Fruit fly (Drosophila melanogaster) whole organism, wandering third instar larva: ENCODE measurements around the gene tara.

Source experiments
- Abd-B ChIP-seq: fragments of >200 bp; optimal IDR thresholded peaks from 2 replicates; lab custom pipeline; 2017; ENCODE audit warnings: missing biosample characterization, missing genetic modification characterization
- CG32264 ChIP-seq: fragments of 200-800 bp; sonication (Bioruptor generic); optimal IDR thresholded peaks from 2 replicates; lab custom pipeline; 2016; ENCODE audit warnings: missing biosample characterization, missing genetic modification characterization
- CG9705 ChIP-seq: fragments of 200-800 bp; sonication (Bioruptor generic); optimal IDR thresholded peaks from 2 replicates; lab custom pipeline; 2018; ENCODE audit warnings: missing biosample characterization, mild to moderate bottlenecking, missing genetic modification characterization
- CrebA ChIP-seq: fragments of 200-800 bp; sonication (Bioruptor generic); optimal IDR thresholded peaks from 2 replicates; lab custom pipeline; 2016; ENCODE audit warnings: missing biosample characterization, mild to moderate bottlenecking, missing genetic modification characterization, borderline replicate concordance
- Dfd ChIP-seq: fragments of >200 bp; optimal IDR thresholded peaks from 2 replicates; lab custom pipeline; 2017; ENCODE audit warnings: missing biosample characterization, missing genetic modification characterization
- Dif ChIP-seq: fragments of 200-275, 200-300 bp; sonication (Bioruptor generic); optimal IDR thresholded peaks from 2 replicates; lab custom pipeline; 2018; ENCODE audit warnings: missing biosample characterization, missing genetic modification characterization; ENCODE audit not compliant: partially characterized antibody
- GATAd ChIP-seq: sonication (Bioruptor generic); optimal IDR thresholded peaks from 2 replicates; lab custom pipeline; 2016; ENCODE audit warnings: missing biosample characterization, missing genetic modification characterization
- Hr78 ChIP-seq: fragments of >200 bp; optimal IDR thresholded peaks from 2 replicates; lab custom pipeline; 2017; ENCODE audit warnings: missing biosample characterization, missing genetic modification characterization
- Jra ChIP-seq: sonication (Bioruptor generic); optimal IDR thresholded peaks from 2 replicates; lab custom pipeline; 2016; ENCODE audit warnings: missing biosample characterization, missing genetic modification characterization
- Mio ChIP-seq: sonication (Bioruptor generic); optimal IDR thresholded peaks from 2 replicates; lab custom pipeline; 2016; ENCODE audit warnings: missing biosample characterization, missing genetic modification characterization
- N ChIP-seq: fragments of >200 bp; optimal IDR thresholded peaks from 2 replicates; lab custom pipeline; 2018; ENCODE audit warnings: missing biosample characterization, missing external identifiers, missing genetic modification characterization
- OdsH ChIP-seq: fragments of 200-800 bp; sonication (Bioruptor generic); optimal IDR thresholded peaks from 2 replicates; lab custom pipeline; 2016; ENCODE audit warnings: missing biosample characterization, mild to moderate bottlenecking, missing genetic modification characterization
- Rel ChIP-seq, 2 experiments: fragments of 200-800 bp; sonication (Bioruptor generic) in 1 of 2; optimal IDR thresholded peaks; 2 replicates in 1 of 2; 3 replicates in 1 of 2; lab custom pipeline; 2016 to 2019; ENCODE audit warnings: mild to moderate bottlenecking in 2 of 2, missing biosample characterization in 2 of 2, missing genetic modification characterization in 2 of 2, moderate library complexity in 1 of 2
- Sp1 ChIP-seq: fragments of 200-800 bp; sonication (Bioruptor generic); optimal IDR thresholded peaks from 3 replicates; lab custom pipeline; 2019; ENCODE audit warnings: missing biosample characterization, mild to moderate bottlenecking, missing genetic modification characterization, moderate library complexity
- Vsx2 ChIP-seq: fragments of 200-300, 225-300 bp; sonication (Bioruptor generic); optimal IDR thresholded peaks from 2 replicates; lab custom pipeline; 2018; ENCODE audit warnings: missing biosample characterization, missing genetic modification characterization; ENCODE audit not compliant: partially characterized antibody
- br ChIP-seq: fragments of 200-800 bp; sonication (Bioruptor generic); optimal IDR thresholded peaks from 2 replicates; lab custom pipeline; 2016; ENCODE audit warnings: missing biosample characterization, missing genetic modification characterization
- brk ChIP-seq: fragments of 200-800 bp; sonication (Bioruptor generic); optimal IDR thresholded peaks from 2 replicates; lab custom pipeline; 2016; ENCODE audit warnings: missing biosample characterization, mild to moderate bottlenecking, missing genetic modification characterization
- dl ChIP-seq, 2 experiments: fragments of 175-275, 200-275 bp in 1 of 2; fragments of 200-275 bp in 1 of 2; sonication (Bioruptor generic); optimal IDR thresholded peaks; lab custom pipeline; 2018; ENCODE audit warnings: mild to moderate bottlenecking in 2 of 2, missing biosample characterization in 2 of 2, missing genetic modification characterization in 2 of 2, moderate library complexity in 2 of 2; ENCODE audit not compliant: partially characterized antibody in 2 of 2, insufficient read depth in 1 of 2
- dmrt93B ChIP-seq: fragments of 200-800 bp; sonication (Bioruptor generic); optimal IDR thresholded peaks from 2 replicates; lab custom pipeline; 2018; ENCODE audit warnings: missing biosample characterization, mild to moderate bottlenecking, missing genetic modification characterization
- dsf ChIP-seq: sonication (Bioruptor generic); optimal IDR thresholded peaks from 2 replicates; lab custom pipeline; 2016; ENCODE audit warnings: missing biosample characterization, missing genetic modification characterization, borderline replicate concordance
- ey ChIP-seq: fragments of 200-800 bp; sonication (Bioruptor generic); optimal IDR thresholded peaks from 2 replicates; lab custom pipeline; 2016; ENCODE audit warnings: missing biosample characterization, missing genetic modification characterization
- fru ChIP-seq: fragments of 200-800 bp; sonication (Bioruptor generic); optimal IDR thresholded peaks from 3 replicates; lab custom pipeline; 2016; ENCODE audit warnings: missing biosample characterization, mild to moderate bottlenecking, missing genetic modification characterization
- h ChIP-seq: fragments of 200-800 bp; sonication (Bioruptor generic); optimal IDR thresholded peaks from 3 replicates; lab custom pipeline; 2016; ENCODE audit warnings: missing biosample characterization, mild to moderate bottlenecking, missing genetic modification characterization
- jim ChIP-seq: fragments of 175-275, 200-325 bp; sonication (Bioruptor generic); optimal IDR thresholded peaks from 2 replicates; lab custom pipeline; 2016; ENCODE audit warnings: missing biosample characterization, mild to moderate bottlenecking, missing genetic modification characterization
- lola ChIP-seq: fragments of >200 bp; optimal IDR thresholded peaks from 2 replicates; lab custom pipeline; 2017; ENCODE audit warnings: missing biosample characterization, missing genetic modification characterization
- psq ChIP-seq: fragments of 200-800 bp; sonication (Bioruptor generic); optimal IDR thresholded peaks from 3 replicates; lab custom pipeline; 2017; ENCODE audit warnings: missing biosample characterization, mild to moderate bottlenecking, missing genetic modification characterization, moderate library complexity
- rgr ChIP-seq: fragments of 200-800 bp; sonication (Bioruptor generic); optimal IDR thresholded peaks from 3 replicates; lab custom pipeline; 2016; ENCODE audit warnings: missing biosample characterization, mild to moderate bottlenecking, missing genetic modification characterization
- sage ChIP-seq: fragments of 200-800 bp; sonication (Bioruptor generic); optimal IDR thresholded peaks from 2 replicates; lab custom pipeline; 2016; ENCODE audit warnings: missing biosample characterization, mild to moderate bottlenecking, missing genetic modification characterization
- sv ChIP-seq: fragments of 200-800 bp; sonication (Bioruptor generic); optimal IDR thresholded peaks from 3 replicates; lab custom pipeline; 2016; ENCODE audit warnings: missing biosample characterization, missing genetic modification characterization
- tai ChIP-seq: sonication (Bioruptor generic); optimal IDR thresholded peaks from 2 replicates; lab custom pipeline; 2016; ENCODE audit warnings: missing biosample characterization, missing genetic modification characterization
- usp ChIP-seq: fragments of >200 bp; optimal IDR thresholded peaks from 2 replicates; lab custom pipeline; 2017; ENCODE audit warnings: missing biosample characterization, missing genetic modification characterization
- woc ChIP-seq: sonication (Bioruptor generic); optimal IDR thresholded peaks from 2 replicates; lab custom pipeline; 2016; ENCODE audit warnings: missing biosample characterization, mild to moderate bottlenecking, missing genetic modification characterization

The tara gene

DNA sequence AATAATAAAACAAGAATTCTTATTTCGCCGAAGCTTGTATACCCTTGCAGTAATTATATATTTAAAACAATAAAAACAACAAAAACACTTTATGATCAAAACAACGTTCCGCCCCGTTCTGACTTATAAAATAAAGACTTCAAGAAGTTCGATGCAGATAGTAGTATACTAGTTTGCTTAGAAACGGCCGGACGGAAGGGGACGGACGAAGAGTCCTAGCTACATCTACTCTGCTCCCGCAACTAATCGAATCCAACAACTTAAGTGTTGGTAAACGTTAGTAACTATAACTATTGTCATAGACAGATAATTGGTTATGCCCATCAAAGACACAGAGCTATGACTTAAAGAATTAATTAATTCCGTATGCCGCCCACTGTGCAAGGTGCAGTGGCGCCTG, 59.0 kb downstream of the tara start:
- TF ChIP-seq dmrt93B (GFP tag; lab: Kevin White, UChicago) (no peak), OdsH (no peak), ey (GFP tag; lab: Kevin White, UChicago) (no peak), br (GFP tag; lab: Kevin White, UChicago) (no peak), CrebA (GFP tag; lab: Kevin White, UChicago) (no peak), Vsx2 (no peak), Jra (GFP tag; lab: Kevin White, UChicago) (no peak), CG32264 (GFP tag; lab: Kevin White, UChicago) (no peak), usp (GFP tag; lab: Kevin White, UChicago) (no peak), Abd-B (GFP tag; lab: Kevin White, UChicago) (no peak), tai (GFP tag; lab: Kevin White, UChicago) (no peak), Hr78 (GFP tag; lab: Kevin White, UChicago) (no peak), Sp1 (GFP tag; lab: Kevin White, UChicago) (no peak), rgr (no peak), dsf (no peak)
- TF ChIP-seq, all 38 proteins: peak for 0

DNA sequence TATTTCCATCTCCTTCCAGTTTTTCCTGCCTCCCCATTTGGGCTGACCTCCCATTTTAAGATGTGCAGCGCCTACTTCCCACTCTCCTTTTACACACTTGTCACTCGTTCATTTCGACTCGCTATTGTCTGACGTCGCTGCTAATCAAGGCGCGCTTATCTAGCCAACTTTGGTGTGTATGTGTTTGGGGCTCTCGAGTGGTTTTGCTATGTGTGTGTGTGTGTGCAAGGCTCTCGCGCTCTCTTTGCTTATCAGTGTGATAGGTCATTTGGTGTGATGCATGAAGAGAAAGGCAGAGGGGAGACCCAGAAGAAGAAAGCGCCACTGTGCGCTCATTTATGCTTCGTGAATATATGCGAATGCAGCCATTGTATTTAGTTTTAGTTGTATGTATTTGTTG, 59.5 kb downstream of the tara start:
- no peak for TF ChIP-seq CG9705 (GFP tag; lab: Kevin White, UChicago)
- no peak for TF ChIP-seq jim (GFP tag; lab: Kevin White, UChicago)
- peak; percentile 24 for TF ChIP-seq Dif
- no peak for TF ChIP-seq brk (GFP tag; lab: Kevin White, UChicago)
- no peak for TF ChIP-seq woc
- no peak for TF ChIP-seq psq
- TF ChIP-seq dl (GFP tag; optimal IDR thresholded peaks at IDR 0.05; lab: Kevin White, UChicago; ENCODE audit: insufficient read depth in 1 of 2, partially characterized antibody in 2 of 2): peak in 1 of 2 experiments; percentile 42
- TF ChIP-seq N (GFP tag; lab: Kevin White, UChicago): no peak
- no peak for TF ChIP-seq h (GFP tag; lab: Kevin White, UChicago)
- no peak for TF ChIP-seq Abd-B (GFP tag; lab: Kevin White, UChicago)
- no peak for TF ChIP-seq Dfd (GFP tag; lab: Kevin White, UChicago)
- no peak for TF ChIP-seq Sp1 (GFP tag; lab: Kevin White, UChicago)
- TF ChIP-seq Rel (GFP tag; optimal IDR thresholded peaks at IDR 0.05; lab: Kevin White, UChicago): no peak
- TF ChIP-seq Rel (tag; optimal IDR thresholded peaks at IDR 0.05; lab: Kevin White, UChicago): peak; percentile 65
- no peak for TF ChIP-seq Hr78 (GFP tag; lab: Kevin White, UChicago)
- TF ChIP-seq tai (GFP tag; lab: Kevin White, UChicago): no peak
- TF ChIP-seq sv: no peak
- TF ChIP-seq lola (GFP tag; lab: Kevin White, UChicago): no peak
- no peak for TF ChIP-seq GATAd (GFP tag; lab: Kevin White, UChicago)
- no peak for TF ChIP-seq dsf
- TF ChIP-seq fru: no peak
- TF ChIP-seq, all 38 proteins: peak for 3

DNA sequence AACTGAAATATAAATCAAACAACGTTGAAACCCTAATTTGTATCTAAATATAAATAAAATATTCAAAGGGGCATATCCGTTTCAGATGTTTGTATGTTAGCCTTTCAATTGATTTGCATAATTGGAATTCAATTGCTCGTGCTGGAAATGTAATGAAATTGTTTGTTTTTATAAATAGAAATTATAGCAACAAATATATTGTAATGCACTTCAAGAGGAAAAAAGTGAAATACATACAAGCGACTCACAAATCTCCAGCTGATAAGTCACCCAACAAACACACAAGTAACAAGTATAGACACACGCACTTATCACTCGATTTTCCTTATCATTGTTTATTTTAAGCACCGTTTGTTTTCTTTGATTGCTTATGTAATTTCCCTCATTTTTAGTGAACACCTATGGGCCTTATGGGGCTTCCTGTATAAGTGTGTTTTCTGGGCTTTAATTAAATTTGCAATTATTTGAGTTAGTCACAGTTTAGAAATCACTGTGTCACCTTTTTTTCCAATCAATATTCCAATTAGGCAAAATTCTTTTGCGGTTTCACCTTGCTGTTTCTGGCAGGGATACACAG, 60.2 kb downstream of the tara start:
- TF ChIP-seq jim (GFP tag; lab: Kevin White, UChicago) (no peak), Rel (GFP tag; optimal IDR thresholded peaks at IDR 0.05; lab: Kevin White, UChicago) (no peak), Rel (tag; optimal IDR thresholded peaks at IDR 0.05; lab: Kevin White, UChicago) (peak; percentile 70)

DNA sequence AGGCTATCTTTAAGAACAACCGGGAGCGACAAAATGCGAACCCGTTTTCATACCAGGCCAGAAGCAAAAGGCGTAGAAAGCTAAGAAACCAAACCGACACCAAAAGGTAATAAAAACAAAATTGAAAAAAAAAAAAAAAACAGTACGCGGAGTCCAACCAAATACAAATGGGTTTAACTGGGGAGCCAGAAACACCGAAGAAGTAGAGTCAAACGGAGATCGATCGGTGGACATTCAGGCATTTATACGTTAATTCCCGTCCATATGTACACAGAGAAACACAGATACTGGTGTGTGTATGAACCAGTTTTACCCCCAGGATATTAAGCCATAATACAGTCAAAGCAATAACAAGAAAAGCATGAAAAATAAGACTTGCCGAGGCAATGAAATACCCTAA, 61.7 kb downstream of the tara start:
- TF ChIP-seq dsf (no peak), dl (GFP tag; optimal IDR thresholded peaks at IDR 0.05; lab: Kevin White, UChicago; ENCODE audit: insufficient read depth in 1 of 2, partially characterized antibody in 2 of 2) (no peak), psq (peak; percentile 75), Vsx2 (peak; percentile 8), Mio (GFP tag; lab: Kevin White, UChicago) (no peak), Abd-B (GFP tag; lab: Kevin White, UChicago) (no peak)

DNA sequence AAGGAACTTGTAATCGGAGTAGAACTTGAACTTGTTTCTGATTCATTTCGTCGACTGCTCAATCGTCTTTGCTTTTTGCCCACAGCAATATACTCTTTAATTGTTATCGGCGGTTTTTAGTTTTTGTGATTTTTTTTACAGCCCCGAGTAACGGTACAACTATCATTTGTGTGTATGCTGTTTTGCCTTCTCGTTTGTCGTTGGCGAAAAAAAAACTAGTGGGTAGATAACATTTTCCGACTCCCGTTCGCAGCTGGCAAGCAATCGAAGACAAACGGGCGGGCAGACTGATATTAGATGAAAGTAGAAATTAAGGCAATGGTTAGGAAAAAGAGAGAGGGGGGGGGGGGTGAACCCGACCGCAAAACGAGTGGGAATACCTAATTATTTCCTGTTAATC, 62.4 kb downstream of the tara start:
- no peak for TF ChIP-seq h (GFP tag; lab: Kevin White, UChicago)
- TF ChIP-seq psq: no peak
- no peak for TF ChIP-seq CG9705 (GFP tag; lab: Kevin White, UChicago)
- no peak for TF ChIP-seq usp (GFP tag; lab: Kevin White, UChicago)
- no peak for TF ChIP-seq sage (GFP tag; lab: Kevin White, UChicago)
- TF ChIP-seq CG32264 (GFP tag; lab: Kevin White, UChicago): no peak
- TF ChIP-seq woc: no peak
